Worm (Caenorhabditis elegans): ENCODE results near the gene ttr-20.

DNA sequence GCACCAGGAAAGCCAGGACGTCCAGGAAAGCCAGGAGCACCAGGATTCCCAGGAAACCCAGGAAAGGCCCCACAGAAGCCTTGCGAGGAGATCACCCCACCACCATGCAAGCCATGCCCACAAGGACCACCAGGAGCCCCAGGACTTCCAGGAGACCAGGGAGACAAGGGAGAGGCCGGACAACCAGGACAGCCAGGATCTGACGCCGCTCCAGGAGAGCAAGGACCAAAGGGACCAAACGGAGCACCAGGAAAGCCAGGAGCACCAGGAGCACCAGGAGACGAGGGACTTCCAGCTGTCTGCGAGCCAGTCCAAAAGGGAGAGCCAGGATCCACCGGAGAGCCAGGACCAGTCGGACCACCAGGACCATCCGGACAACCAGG, 10.6 kb upstream of the ttr-20 start:
- TF ChIP-seq nhr-11 (tag; optimal IDR thresholded peaks at IDR 0.05) = no peak
- TF ChIP-seq nhr-77 (tag; optimal IDR thresholded peaks at IDR 0.05) = no peak

Measured in whole organism, L1 larva.